Worm (Caenorhabditis elegans): ENCODE data around the gene K09A9.6.

- TF ChIP-seq pes-1 (GFP tag; IDR thresholded peaks at IDR 0.05) (no peak), scrt-1 (GFP tag; IDR thresholded peaks at IDR 0.05) (no peak)
Measured at ce11 chrX:15594019-15594418, 17.0 kb downstream of the K09A9.6 start.
